Worm (Caenorhabditis elegans) whole organism, L4/young adult: ENCODE data around the gene T12A2.3.

ENCODE experiments used
- W03F9.2 ChIP-seq: fragments of 150-350 bp; optimal IDR thresholded peaks from 2 replicates; lab custom pipeline; 2014; ENCODE audit warnings: missing biosample characterization, missing genetic modification characterization
- dao-5 ChIP-seq: sonication (generic microtip); optimal IDR thresholded peaks from 2 replicates; lab custom pipeline; 2016; ENCODE audit warnings: missing genotype, missing genetic modification characterization, moderate library complexity, missing compliant biosample characterization
- him-1 ChIP-seq: sonication (generic microtip); optimal IDR thresholded peaks from 2 replicates; lab custom pipeline; 2016; ENCODE audit warnings: missing genotype, missing genetic modification reagents, missing genetic modification characterization, missing compliant biosample characterization

The T12A2.3 gene

ce11 chrIII:6264447-6264846, 23.8 kb downstream of the T12A2.3 start, which contains the start of gene srg-5:
srg-5 (minus strand) TSS chrIII:6264547.
- no peak for TF ChIP-seq dao-5 (tag; lab: Kevin White, UChicago)
- TF ChIP-seq him-1 (tag; lab: Kevin White, UChicago): no peak
- no peak for TF ChIP-seq W03F9.2 (tag; lab: Kevin White, UChicago)

ce11 chrIII:6265911-6266310, 25.3 kb downstream of the T12A2.3 start, which contains the start of gene srg-6:
srg-6 (minus strand) TSS chrIII:6266011.
- TF ChIP-seq W03F9.2 (tag; lab: Kevin White, UChicago) (no peak), him-1 (tag; lab: Kevin White, UChicago) (no peak), dao-5 (tag; lab: Kevin White, UChicago) (no peak)

ce11 chrIII:6268061-6268460, 27.4 kb downstream of the T12A2.3 start, which contains the start of gene srg-7:
srg-7 (minus strand) TSS chrIII:6268161.
- no peak for TF ChIP-seq W03F9.2 (tag; lab: Kevin White, UChicago)
- no peak for TF ChIP-seq him-1 (tag; lab: Kevin White, UChicago)
- no peak for TF ChIP-seq dao-5 (tag; lab: Kevin White, UChicago)

- TF ChIP-seq dao-5 (tag; lab: Kevin White, UChicago) (no peak), him-1 (tag; lab: Kevin White, UChicago) (no peak), W03F9.2 (tag; lab: Kevin White, UChicago) (no peak)
These were observed 29.6 kb downstream of the T12A2.3 start, which contains the start of gene srg-3 for ce11 chrIII:6270277-6270676. srg-3 (minus strand) TSS chrIII:6270377.

- TF ChIP-seq dao-5 (tag; lab: Kevin White, UChicago): no peak
- no peak for TF ChIP-seq W03F9.2 (tag; lab: Kevin White, UChicago)
- TF ChIP-seq him-1 (tag; lab: Kevin White, UChicago): no peak
These were observed 32.2 kb downstream of the T12A2.3 start, which contains the start of gene C18F10.2 for ce11 chrIII:6272868-6273267. C18F10.2 (plus strand) TSS chrIII:6273168.

ce11 chrIII:6278301-6278827, 37.7 kb downstream of the T12A2.3 start, which contains the start of gene C18F10.7:
C18F10.7 (minus strand) TSS chrIII:6278351.
- TF ChIP-seq dao-5 (tag; lab: Kevin White, UChicago) (no peak), him-1 (tag; lab: Kevin White, UChicago) (no peak), W03F9.2 (tag; lab: Kevin White, UChicago) (peak; percentile 80)

- TF ChIP-seq dao-5 (tag; lab: Kevin White, UChicago): no peak
- TF ChIP-seq him-1 (tag; lab: Kevin White, UChicago): no peak
- TF ChIP-seq W03F9.2 (tag; lab: Kevin White, UChicago): no peak
These were observed 38.8 kb downstream of the T12A2.3 start for ce11 chrIII:6279453-6279852.

- TF ChIP-seq him-1 (tag; lab: Kevin White, UChicago) (peak; percentile 46), dao-5 (tag; lab: Kevin White, UChicago) (peak; percentile 23), W03F9.2 (tag; lab: Kevin White, UChicago) (peak; percentile 69)
These were observed 39.5 kb downstream of the T12A2.3 start, which contains the start of gene hmg-1.2 for ce11 chrIII:6280070-6280596. hmg-1.2 (plus strand) TSS chrIII:6280380.

- TF ChIP-seq him-1 (tag; lab: Kevin White, UChicago): no peak
- TF ChIP-seq dao-5 (tag; lab: Kevin White, UChicago): no peak
- TF ChIP-seq W03F9.2 (tag; lab: Kevin White, UChicago): no peak
These were observed 42.4 kb downstream of the T12A2.3 start for ce11 chrIII:6283024-6283423.

- no peak for TF ChIP-seq dao-5 (tag; lab: Kevin White, UChicago)
- TF ChIP-seq W03F9.2 (tag; lab: Kevin White, UChicago): no peak
- no peak for TF ChIP-seq him-1 (tag; lab: Kevin White, UChicago)
These were observed 45.3 kb downstream of the T12A2.3 start, which contains the start of gene gadr-3 for ce11 chrIII:6285890-6286289. gadr-3 (minus strand) TSS chrIII:6285990.

- TF ChIP-seq him-1 (tag; lab: Kevin White, UChicago): no peak
- TF ChIP-seq dao-5 (tag; lab: Kevin White, UChicago): no peak
- TF ChIP-seq W03F9.2 (tag; lab: Kevin White, UChicago): no peak
These were observed 46.6 kb downstream of the T12A2.3 start, which contains the start of gene F47D12.6 for ce11 chrIII:6287195-6287594. F47D12.6 (minus strand) TSS chrIII:6287295.

- TF ChIP-seq him-1 (tag; lab: Kevin White, UChicago) (no peak), W03F9.2 (tag; lab: Kevin White, UChicago) (no peak), dao-5 (tag; lab: Kevin White, UChicago) (no peak)
These were observed 48.7 kb downstream of the T12A2.3 start for ce11 chrIII:6289366-6289765.

ce11 chrIII:6290469-6291182, 50.0 kb downstream of the T12A2.3 start:
- no peak for TF ChIP-seq W03F9.2 (tag; lab: Kevin White, UChicago)
- TF ChIP-seq dao-5 (tag; lab: Kevin White, UChicago): no peak
- TF ChIP-seq him-1 (tag; lab: Kevin White, UChicago): no peak
